Fruit fly (Drosophila melanogaster) whole organism, embryonic: ENCODE measurements around the gene CG4949.

Experiments used
- ATbp ChIP-seq: fragments of 200-800 bp; sonication (Bioruptor generic); optimal IDR thresholded peaks from 2 replicates; lab custom pipeline; 2017; ENCODE audit warnings: missing biosample characterization, mild to moderate bottlenecking, missing genetic modification characterization, missing genetic modification reagents
- Antp ChIP-seq: fragments of 200-800 bp; sonication (Bioruptor generic); optimal IDR thresholded peaks from 3 replicates; lab custom pipeline; 2016; ENCODE audit warnings: missing biosample characterization, missing genetic modification characterization
- BtbVII ChIP-seq: fragments of 200-800 bp; sonication (Bioruptor generic); optimal IDR thresholded peaks from 3 replicates; lab custom pipeline; 2017; ENCODE audit warnings: missing biosample characterization, mild to moderate bottlenecking, missing genetic modification characterization
- CG11398 ChIP-seq: fragments of 200-800 bp; sonication (Bioruptor generic); optimal IDR thresholded peaks from 2 replicates; lab custom pipeline; 2016; ENCODE audit warnings: missing biosample characterization, missing genetic modification characterization
- CG11695 ChIP-seq: fragments of 200-800 bp; sonication (Bioruptor generic); IDR thresholded peaks from 3 replicates; pipeline ENCODE4 v1.3.6; 2022; ENCODE audit warnings: missing biosample characterization, missing genetic modification characterization
- CG12219 ChIP-seq: fragments of 200-800 bp; sonication (Bioruptor generic); optimal IDR thresholded peaks from 3 replicates; lab custom pipeline; 2018; ENCODE audit warnings: missing biosample characterization, mild to moderate bottlenecking, missing genetic modification characterization
- CG1233 ChIP-seq: fragments of 200-800 bp; sonication (Bioruptor generic); optimal IDR thresholded peaks from 4 replicates; lab custom pipeline; 2018; ENCODE audit warnings: missing biosample characterization, mild to moderate bottlenecking, missing genetic modification characterization
- CG13296 ChIP-seq: fragments of 200-800 bp; sonication (Bioruptor generic); optimal IDR thresholded peaks from 3 replicates; lab custom pipeline; 2018; ENCODE audit warnings: missing biosample characterization, mild to moderate bottlenecking, missing genetic modification characterization
- CG13775 ChIP-seq: fragments of 200-800 bp; sonication (Bioruptor generic); optimal IDR thresholded peaks from 3 replicates; lab custom pipeline; 2017; ENCODE audit warnings: missing biosample characterization, mild to moderate bottlenecking, missing genetic modification characterization
- CG17359 ChIP-seq: fragments of 200-800 bp; sonication (Bioruptor generic); optimal IDR thresholded peaks from 3 replicates; lab custom pipeline; 2018; ENCODE audit warnings: missing biosample characterization, mild to moderate bottlenecking, missing genetic modification characterization, moderate library complexity
- CG1832 ChIP-seq: fragments of 200-800 bp; sonication (Bioruptor generic); optimal IDR thresholded peaks from 2 replicates; lab custom pipeline; 2017; ENCODE audit warnings: missing biosample characterization, mild to moderate bottlenecking, missing genetic modification characterization, inconsistent platforms
- CG2875 ChIP-seq: fragments of 200-800 bp; sonication (Bioruptor generic); optimal IDR thresholded peaks from 2 replicates; lab custom pipeline; 2017; ENCODE audit warnings: missing biosample characterization, mild to moderate bottlenecking, missing genetic modification characterization, missing genetic modification reagents
- CG3065 ChIP-seq: fragments of 200-800 bp; sonication (Bioruptor generic); optimal IDR thresholded peaks from 2 replicates; lab custom pipeline; 2016; ENCODE audit warnings: missing biosample characterization, missing genetic modification characterization
- CG3407 ChIP-seq: fragments of 200-800 bp; sonication (Bioruptor generic); optimal IDR thresholded peaks from 2 replicates; lab custom pipeline; 2018; ENCODE audit warnings: missing biosample characterization, mild to moderate bottlenecking, missing genetic modification characterization
- CG34422 ChIP-seq: fragments of 200-800 bp; sonication (Bioruptor generic); IDR thresholded peaks from 3 replicates; pipeline ENCODE4 v1.3.6; 2022; ENCODE audit warnings: missing biosample characterization, missing genetic modification characterization
- CG4404 ChIP-seq: fragments of 200-800 bp; sonication (Bioruptor generic); IDR thresholded peaks from 2 replicates; pipeline ENCODE4 v1.3.6; 2022; ENCODE audit warnings: missing biosample characterization, missing genetic modification characterization
- CG4707 ChIP-seq: fragments of 200-800 bp; sonication (Bioruptor generic); optimal IDR thresholded peaks from 2 replicates; lab custom pipeline; 2018; ENCODE audit warnings: missing biosample characterization, mild to moderate bottlenecking, missing genetic modification characterization, moderate library complexity
- CG8388 ChIP-seq: fragments of 200-800 bp; sonication (Bioruptor generic); optimal IDR thresholded peaks from 2 replicates; lab custom pipeline; 2019; ENCODE audit warnings: missing biosample characterization, mild to moderate bottlenecking, missing genetic modification characterization, moderate library complexity
- Chrac-16 ChIP-seq: fragments of 200-800 bp; sonication (Bioruptor generic); optimal IDR thresholded peaks from 3 replicates; lab custom pipeline; 2016; ENCODE audit warnings: missing biosample characterization, missing genetic modification characterization
- Fer1 ChIP-seq: fragments of 200-800 bp; sonication (Bioruptor generic); optimal IDR thresholded peaks from 2 replicates; lab custom pipeline; 2017; ENCODE audit warnings: missing biosample characterization, mild to moderate bottlenecking, missing genetic modification characterization
- Fer2 ChIP-seq: fragments of 200-800 bp; sonication (Bioruptor generic); optimal IDR thresholded peaks from 2 replicates; lab custom pipeline; 2018; ENCODE audit warnings: missing biosample characterization, mild to moderate bottlenecking, missing genetic modification characterization, moderate library complexity
- Fer3 ChIP-seq: fragments of 200-800 bp; sonication (Bioruptor generic); optimal IDR thresholded peaks from 2 replicates; lab custom pipeline; 2018; ENCODE audit warnings: missing biosample characterization, mild to moderate bottlenecking, missing genetic modification characterization, moderate library complexity
- GATAe ChIP-seq: fragments of 200-800 bp; sonication (Bioruptor generic); conservative IDR thresholded peaks from 2 replicates; pipeline ENCODE4 v1.3.6; 2022; ENCODE audit warnings: missing biosample characterization, missing genetic modification characterization
- Hr3 ChIP-seq: fragments of 200-800 bp; sonication (Bioruptor generic); optimal IDR thresholded peaks from 3 replicates; lab custom pipeline; 2016; ENCODE audit warnings: missing biosample characterization, missing genetic modification characterization
- Hsf ChIP-seq: fragments of 200-800 bp; sonication (Bioruptor generic); optimal IDR thresholded peaks from 3 replicates; lab custom pipeline; 2016; ENCODE audit warnings: missing biosample characterization, missing genetic modification characterization
- Lhr ChIP-seq: fragments of 200-800 bp; sonication (Bioruptor generic); optimal IDR thresholded peaks from 3 replicates; lab custom pipeline; 2017; ENCODE audit warnings: mild to moderate bottlenecking, missing biosample characterization, missing genetic modification reagents, missing genetic modification characterization
- Mrtf ChIP-seq: fragments of 200-800 bp; sonication (Bioruptor generic); IDR thresholded peaks from 3 replicates; pipeline ENCODE4 v1.3.6; 2022; ENCODE audit warnings: missing biosample characterization, missing genetic modification characterization
- NC2α ChIP-seq: fragments of 200-800 bp; sonication (Bioruptor generic); optimal IDR thresholded peaks from 2 replicates; lab custom pipeline; 2016; ENCODE audit warnings: missing biosample characterization, missing genetic modification characterization
- Neu2 ChIP-seq: fragments of 200-800 bp; sonication (Bioruptor generic); optimal IDR thresholded peaks from 3 replicates; lab custom pipeline; 2016; ENCODE audit warnings: missing biosample characterization, missing genetic modification characterization, borderline replicate concordance
- Pdp1 ChIP-seq, 2 experiments: fragments of 200-800 bp; sonication (Bioruptor generic); optimal IDR thresholded peaks; 3 replicates each; lab custom pipeline; 2016; ENCODE audit warnings: missing biosample characterization in 2 of 2, missing genetic modification characterization in 2 of 2, mild to moderate bottlenecking in 1 of 2, moderate library complexity in 1 of 2
- Ptx1 ChIP-seq: fragments of 200-800 bp; sonication (Bioruptor generic); IDR thresholded peaks from 2 replicates; pipeline ENCODE4 v1.3.6; 2022; ENCODE audit warnings: missing biosample characterization, missing genetic modification characterization
- Sry-δ ChIP-seq: fragments of 200-800 bp; sonication (Bioruptor generic); optimal IDR thresholded peaks from 2 replicates; lab custom pipeline; 2016; ENCODE audit warnings: missing biosample characterization, missing genetic modification characterization
- Vsx1 ChIP-seq: fragments of 200-800 bp; sonication (Bioruptor generic); optimal IDR thresholded peaks from 2 replicates; lab custom pipeline; 2017; ENCODE audit warnings: missing biosample characterization, mild to moderate bottlenecking, missing genetic modification characterization, missing genetic modification reagents
- Xrp1 ChIP-seq: fragments of 200-800 bp; sonication (Bioruptor generic); IDR thresholded peaks from 2 replicates; pipeline ENCODE4 v1.3.6; 2022; ENCODE audit warnings: missing biosample characterization, missing genetic modification characterization
- YL-1 ChIP-seq: fragments of 200-800 bp; sonication (Bioruptor generic); optimal IDR thresholded peaks from 3 replicates; lab custom pipeline; 2017; ENCODE audit warnings: missing biosample characterization, mild to moderate bottlenecking, missing genetic modification characterization
- ab ChIP-seq: fragments of 200-800 bp; sonication (Bioruptor generic); optimal IDR thresholded peaks from 2 replicates; lab custom pipeline; 2016; ENCODE audit warnings: missing biosample characterization, missing genetic modification characterization
- dm ChIP-seq: fragments of 200-800 bp; sonication (Bioruptor generic); optimal IDR thresholded peaks from 3 replicates; lab custom pipeline; 2016; ENCODE audit warnings: missing biosample characterization, missing genetic modification characterization
- dysf ChIP-seq: fragments of 200-800 bp; sonication (Bioruptor generic); IDR thresholded peaks from 3 replicates; pipeline ENCODE4 v1.3.6; 2022; ENCODE audit warnings: missing biosample characterization, missing genetic modification characterization
- fd102C ChIP-seq: fragments of 200-800 bp; sonication (Bioruptor generic); optimal IDR thresholded peaks from 2 replicates; lab custom pipeline; 2018; ENCODE audit warnings: missing biosample characterization, mild to moderate bottlenecking, missing genetic modification characterization, moderate library complexity
- fru ChIP-seq: fragments of >200 bp; optimal IDR thresholded peaks from 2 replicates; lab custom pipeline; 2017
- gt ChIP-seq: fragments of 200-800 bp; sonication (Bioruptor generic); IDR thresholded peaks from 2 replicates; pipeline ENCODE4 v1.3.6; 2022; ENCODE audit warnings: missing biosample characterization, missing genetic modification characterization
- ken ChIP-seq: fragments of 200-800 bp; sonication (Bioruptor generic); IDR thresholded peaks from 3 replicates; pipeline ENCODE4 v1.3.6; 2022; ENCODE audit warnings: missing biosample characterization, missing genetic modification characterization
- mld ChIP-seq: fragments of 200-800 bp; sonication (Bioruptor generic); IDR thresholded peaks from 3 replicates; pipeline ENCODE4 v1.3.6; 2022; ENCODE audit warnings: missing biosample characterization, missing genetic modification characterization; ENCODE audit not compliant: partially characterized antibody
- nau ChIP-seq: fragments of 200-800 bp; sonication (Bioruptor generic); optimal IDR thresholded peaks from 3 replicates; lab custom pipeline; 2017; ENCODE audit warnings: missing biosample characterization, mild to moderate bottlenecking, missing genetic modification characterization, missing genetic modification reagents
- nmo ChIP-seq: fragments of 200-800 bp; sonication (Bioruptor generic); optimal IDR thresholded peaks from 2 replicates; lab custom pipeline; 2018; ENCODE audit warnings: missing biosample characterization, mild to moderate bottlenecking, missing genetic modification characterization, moderate library complexity
- run ChIP-seq: fragments of 200-800 bp; sonication (Bioruptor generic); optimal IDR thresholded peaks from 3 replicates; lab custom pipeline; 2018; ENCODE audit warnings: missing biosample characterization, mild to moderate bottlenecking, missing genetic modification characterization
- shn ChIP-seq: fragments of 200-800 bp; sonication (Bioruptor generic); optimal IDR thresholded peaks from 3 replicates; lab custom pipeline; 2016; ENCODE audit warnings: missing biosample characterization, missing genetic modification characterization
- sisA ChIP-seq: fragments of 200-800 bp; sonication (Bioruptor generic); IDR thresholded peaks from 2 replicates; pipeline ENCODE4 v1.3.6; 2022; ENCODE audit warnings: missing biosample characterization, missing genetic modification characterization
- slou ChIP-seq: fragments of 200-800 bp; sonication (Bioruptor generic); optimal IDR thresholded peaks from 3 replicates; lab custom pipeline; 2016; ENCODE audit warnings: missing biosample characterization, missing genetic modification characterization
- sr ChIP-seq: fragments of 200-800 bp; sonication (Bioruptor generic); IDR thresholded peaks from 3 replicates; pipeline ENCODE4 v1.3.6; 2022; ENCODE audit warnings: missing biosample characterization, missing genetic modification characterization
- unpg ChIP-seq: fragments of 200-800 bp; sonication (Bioruptor generic); optimal IDR thresholded peaks from 3 replicates; lab custom pipeline; 2018; ENCODE audit warnings: missing biosample characterization, mild to moderate bottlenecking, missing genetic modification characterization, moderate library complexity
- usp ChIP-seq: fragments of >200 bp; optimal IDR thresholded peaks from 2 replicates; lab custom pipeline; 2017; ENCODE audit warnings: missing biosample characterization, missing genetic modification characterization

Gene CG4949

dm6 chrX:17107401-17107916 lies 28.8 kb downstream of the CG4949 start, which contains the start of gene CG5004 (continued):
- TF ChIP-seq nmo (GFP tag; lab: Kevin White, UChicago) (no peak), Hsf (GFP tag; lab: Kevin White, UChicago) (no peak), Lhr (GFP tag; lab: Kevin White, UChicago) (peak; percentile 51), CG3407 (GFP tag; lab: Kevin White, UChicago) (no peak), Neu2 (GFP tag; lab: Kevin White, UChicago) (no peak), CG34422 (GFP tag; lab: Robert Waterston, UW) (peak; percentile 78; the same call in 1 of the 3 replicates), CG1233 (GFP tag; lab: Kevin White, UChicago) (no peak), run (tag; lab: Kevin White, UChicago) (no peak), Mrtf (GFP tag; lab: Robert Waterston, UW) (no peak), CG8388 (GFP tag; lab: Kevin White, UChicago) (no peak), Fer1 (GFP tag; lab: Kevin White, UChicago) (peak; percentile 36), CG12219 (GFP tag; lab: Kevin White, UChicago) (no peak), CG17359 (tag; lab: Kevin White, UChicago) (no peak), BtbVII (GFP tag; lab: Kevin White, UChicago) (peak; percentile 14), sisA (GFP tag; lab: Robert Waterston, UW) (no peak), dm (GFP tag; lab: Kevin White, UChicago) (no peak), fd102C (GFP tag; lab: Kevin White, UChicago) (no peak), Vsx1 (GFP tag; lab: Kevin White, UChicago) (no peak), CG11398 (GFP tag; lab: Kevin White, UChicago) (no peak), gt (GFP tag; lab: Robert Waterston, UW) (no peak), CG4404 (GFP tag; lab: Robert Waterston, UW) (no peak), Pdp1 (GFP tag; optimal IDR thresholded peaks at IDR 0.05; lab: Kevin White, UChicago) (peak in 1 of 2 experiments; percentile 34), unpg (GFP tag; lab: Kevin White, UChicago) (peak; percentile 1), Ptx1 (GFP tag; lab: Robert Waterston, UW) (no peak), usp (GFP tag; lab: Kevin White, UChicago) (no peak), Hr3 (GFP tag; lab: Kevin White, UChicago) (no peak), nau (GFP tag; lab: Kevin White, UChicago) (peak; percentile 39), Xrp1 (GFP tag; lab: Robert Waterston, UW) (no peak), CG4707 (no peak), GATAe (GFP tag; lab: Robert Waterston, UW) (no peak), Antp (GFP tag; lab: Kevin White, UChicago) (no peak), Chrac-16 (no peak), CG1832 (GFP tag; lab: Kevin White, UChicago) (no peak), CG3065 (no peak), Sry-δ (GFP tag; lab: Kevin White, UChicago) (peak; percentile 54), ATbp (no peak), NC2α (GFP tag; lab: Kevin White, UChicago) (no peak), Fer3 (no peak), slou (GFP tag; lab: Kevin White, UChicago) (no peak), YL-1 (GFP tag; lab: Kevin White, UChicago) (peak; percentile 17), CG11695 (GFP tag; lab: Robert Waterston, UW) (no peak), dysf (no peak), ab (GFP tag; lab: Kevin White, UChicago) (no peak), mld (GFP tag; lab: Robert Waterston, UW) (no peak), fru (lab: Kevin White, UChicago) (no peak), CG13775 (GFP tag; lab: Kevin White, UChicago) (no peak), sr (GFP tag; lab: Robert Waterston, UW) (no peak), CG13296 (GFP tag; lab: Kevin White, UChicago) (peak; percentile 10), Fer2 (tag; lab: Kevin White, UChicago) (no peak), ken (no peak), shn (no peak), CG2875 (GFP tag; lab: Kevin White, UChicago) (no peak)
